Fruit fly (Drosophila melanogaster) whole organism, embryonic: ENCODE measurements around the gene Xe7.

Source experiments
- Asciz ChIP-seq: fragments of 200-800 bp; sonication (Bioruptor generic); optimal IDR thresholded peaks from 2 replicates; lab custom pipeline; 2017; ENCODE audit warnings: missing biosample characterization, mild to moderate bottlenecking, missing genetic modification characterization, missing genetic modification reagents
- BEAF-32 ChIP-seq: fragments of 200-800 bp; sonication (Bioruptor generic); optimal IDR thresholded peaks from 3 replicates; lab custom pipeline; 2017; ENCODE audit warnings: missing biosample characterization, missing genetic modification characterization, mild to moderate bottlenecking, moderate library complexity, missing genetic modification reagents
- BtbVII ChIP-seq: fragments of 200-800 bp; sonication (Bioruptor generic); optimal IDR thresholded peaks from 3 replicates; lab custom pipeline; 2017; ENCODE audit warnings: missing biosample characterization, mild to moderate bottlenecking, missing genetic modification characterization
- CG10979 ChIP-seq: fragments of 200-800 bp; sonication (Bioruptor generic); optimal IDR thresholded peaks from 2 replicates; lab custom pipeline; 2018; ENCODE audit warnings: missing biosample characterization, mild to moderate bottlenecking, missing genetic modification characterization, moderate library complexity
- CG12104 ChIP-seq: fragments of 200-800 bp; sonication (Bioruptor generic); optimal IDR thresholded peaks from 3 replicates; lab custom pipeline; 2016; ENCODE audit warnings: missing biosample characterization, missing genetic modification characterization
- CG12942 ChIP-seq: fragments of 200-800 bp; sonication (Bioruptor generic); optimal IDR thresholded peaks from 3 replicates; lab custom pipeline; 2016; ENCODE audit warnings: missing biosample characterization, missing genetic modification characterization
- CG13296 ChIP-seq: fragments of 200-800 bp; sonication (Bioruptor generic); optimal IDR thresholded peaks from 3 replicates; lab custom pipeline; 2018; ENCODE audit warnings: missing biosample characterization, mild to moderate bottlenecking, missing genetic modification characterization
- CG13894 ChIP-seq: fragments of 200-800 bp; sonication (Bioruptor generic); optimal IDR thresholded peaks from 3 replicates; lab custom pipeline; 2018; ENCODE audit warnings: missing biosample characterization, mild to moderate bottlenecking, missing genetic modification characterization, moderate library complexity
- CG1647 ChIP-seq: fragments of 200-800 bp; sonication (Bioruptor generic); optimal IDR thresholded peaks from 3 replicates; lab custom pipeline; 2016; ENCODE audit warnings: missing biosample characterization, missing genetic modification characterization
- CG16813 ChIP-seq: fragments of 200-800 bp; sonication (Bioruptor generic); IDR thresholded peaks from 3 replicates; pipeline ENCODE4 v1.3.6; 2022; ENCODE audit warnings: missing biosample characterization, missing genetic modification characterization; ENCODE audit not compliant: partially characterized antibody
- CG17361 ChIP-seq: fragments of 200-800 bp; sonication (Bioruptor generic); IDR thresholded peaks from 3 replicates; pipeline ENCODE4 v1.3.6; 2022; ENCODE audit warnings: missing biosample characterization, missing genetic modification characterization
- CG17385 ChIP-seq: fragments of 200-800 bp; sonication (Bioruptor generic); optimal IDR thresholded peaks from 3 replicates; lab custom pipeline; 2018; ENCODE audit warnings: missing biosample characterization, mild to moderate bottlenecking, missing genetic modification characterization
- CG17912 ChIP-seq: fragments of 200-800 bp; sonication (Bioruptor generic); optimal IDR thresholded peaks from 2 replicates; lab custom pipeline; 2018; ENCODE audit warnings: missing biosample characterization, mild to moderate bottlenecking, missing genetic modification characterization
- CG18262 ChIP-seq: fragments of 200-800 bp; optimal IDR thresholded peaks from 3 replicates; lab custom pipeline; 2019; ENCODE audit warnings: missing biosample characterization, mild to moderate bottlenecking, missing genetic modification characterization, moderate library complexity
- CG34224 ChIP-seq: fragments of 200-800 bp; sonication (Bioruptor generic); IDR thresholded peaks from 3 replicates; pipeline ENCODE4 v1.3.6; 2022; ENCODE audit warnings: missing biosample characterization, missing genetic modification characterization; ENCODE audit not compliant: partially characterized antibody
- CG43689 ChIP-seq: fragments of 200-800 bp; sonication (Bioruptor generic); IDR thresholded peaks from 2 replicates; pipeline ENCODE4 v1.3.6; 2022; ENCODE audit warnings: missing biosample characterization, missing genetic modification characterization
- CG4707 ChIP-seq: fragments of 200-800 bp; sonication (Bioruptor generic); optimal IDR thresholded peaks from 2 replicates; lab custom pipeline; 2018; ENCODE audit warnings: missing biosample characterization, mild to moderate bottlenecking, missing genetic modification characterization, moderate library complexity
- CG6254 ChIP-seq: fragments of 200-800 bp; sonication (Bioruptor generic); optimal IDR thresholded peaks from 3 replicates; lab custom pipeline; 2017; ENCODE audit warnings: mild to moderate bottlenecking, missing biosample characterization, missing genetic modification reagents, missing genetic modification characterization
- CG6272 ChIP-seq: fragments of 200-800 bp; sonication (Bioruptor generic); IDR thresholded peaks from 2 replicates; pipeline ENCODE4 v1.3.6; 2022; ENCODE audit warnings: missing biosample characterization, missing genetic modification characterization
- CG7372 ChIP-seq: fragments of 200-800 bp; sonication (Bioruptor generic); IDR thresholded peaks from 2 replicates; pipeline ENCODE4 v1.3.6; 2022; ENCODE audit warnings: missing biosample characterization, missing genetic modification characterization
- CG8944 ChIP-seq: fragments of 200-800 bp; sonication (Bioruptor generic); optimal IDR thresholded peaks from 3 replicates; lab custom pipeline; 2016; ENCODE audit warnings: missing biosample characterization, missing genetic modification characterization
- CTCF ChIP-seq: fragments of 200-800 bp; sonication (Bioruptor generic); optimal IDR thresholded peaks from 2 replicates; lab custom pipeline; 2017; ENCODE audit warnings: missing biosample characterization, mild to moderate bottlenecking, missing genetic modification characterization, moderate library complexity
- D19B ChIP-seq: fragments of 200-800 bp; sonication (Bioruptor generic); optimal IDR thresholded peaks from 2 replicates; lab custom pipeline; 2017; ENCODE audit warnings: missing biosample characterization, mild to moderate bottlenecking, missing genetic modification characterization
- Dbx ChIP-seq: fragments of 200-800 bp; sonication (Bioruptor generic); IDR thresholded peaks from 3 replicates; pipeline ENCODE4 v1.3.6; 2022; ENCODE audit warnings: missing biosample characterization, missing genetic modification characterization
- E2f1 ChIP-seq: fragments of 200-800 bp; sonication (Bioruptor generic); IDR thresholded peaks from 2 replicates; pipeline ENCODE4 v1.3.6; 2022; ENCODE audit warnings: missing biosample characterization, missing genetic modification characterization
- Fer1 ChIP-seq: fragments of 200-800 bp; sonication (Bioruptor generic); optimal IDR thresholded peaks from 2 replicates; lab custom pipeline; 2017; ENCODE audit warnings: missing biosample characterization, mild to moderate bottlenecking, missing genetic modification characterization
- HmgZ ChIP-seq: fragments of 200-800 bp; sonication (Bioruptor generic); optimal IDR thresholded peaks from 2 replicates; lab custom pipeline; 2018; ENCODE audit warnings: missing biosample characterization, mild to moderate bottlenecking, missing genetic modification characterization
- Lim3 ChIP-seq: fragments of 200-800 bp; sonication (Bioruptor generic); IDR thresholded peaks from 2 replicates; pipeline ENCODE4 v1.3.6; 2022; ENCODE audit warnings: missing biosample characterization, missing genetic modification characterization
- Sox102F ChIP-seq: fragments of 200-800 bp; sonication (Bioruptor generic); optimal IDR thresholded peaks from 2 replicates; lab custom pipeline; 2018; ENCODE audit warnings: missing biosample characterization, mild to moderate bottlenecking, missing genetic modification characterization, moderate library complexity
- Sry-β ChIP-seq: fragments of 200-800 bp; sonication (Bioruptor generic); optimal IDR thresholded peaks from 2 replicates; lab custom pipeline; 2018; ENCODE audit warnings: missing biosample characterization, mild to moderate bottlenecking, missing genetic modification characterization, moderate library complexity
- TFAM ChIP-seq: fragments of 200-800 bp; sonication (Bioruptor generic); optimal IDR thresholded peaks from 2 replicates; lab custom pipeline; 2017; ENCODE audit warnings: missing biosample characterization, missing genetic modification characterization, inconsistent platforms
- bowl ChIP-seq: fragments of 200-800 bp; sonication (Bioruptor generic); IDR thresholded peaks from 2 replicates; pipeline ENCODE4 v1.3.6; 2022; ENCODE audit warnings: missing biosample characterization, missing genetic modification characterization
- danr ChIP-seq: fragments of 200-800 bp; sonication (Bioruptor generic); IDR thresholded peaks from 2 replicates; pipeline ENCODE4 v1.3.6; 2022; ENCODE audit warnings: missing biosample characterization, missing genetic modification characterization
- dati ChIP-seq: fragments of 200-800 bp; sonication (Bioruptor generic); IDR thresholded peaks from 2 replicates; pipeline ENCODE4 v1.3.6; 2022; ENCODE audit warnings: missing biosample characterization, missing genetic modification characterization
- dysf ChIP-seq: fragments of 200-800 bp; sonication (Bioruptor generic); IDR thresholded peaks from 3 replicates; pipeline ENCODE4 v1.3.6; 2022; ENCODE audit warnings: missing biosample characterization, missing genetic modification characterization
- eve ChIP-seq, 2 experiments: fragments of >200 bp; optimal IDR thresholded peaks; 2 replicates each; lab custom pipeline; 2017; ENCODE audit warnings: missing biosample characterization in 2 of 2, missing genetic modification characterization in 2 of 2
- gfzf ChIP-seq: fragments of 200-800 bp; sonication (Bioruptor generic); optimal IDR thresholded peaks from 2 replicates; lab custom pipeline; 2016; ENCODE audit warnings: missing biosample characterization, mild to moderate bottlenecking, missing genetic modification characterization, moderate library complexity
- gro ChIP-seq: fragments of 200-800 bp; sonication (Bioruptor generic); optimal IDR thresholded peaks from 2 replicates; lab custom pipeline; 2016; ENCODE audit warnings: missing biosample characterization, missing genetic modification characterization
- hth ChIP-seq: fragments of >200 bp; optimal IDR thresholded peaks from 2 replicates; lab custom pipeline; 2017; ENCODE audit warnings: inconsistent platforms
- jigr1 ChIP-seq: fragments of 200-800 bp; sonication (Bioruptor generic); IDR thresholded peaks from 3 replicates; pipeline ENCODE4 v1.3.6; 2022; ENCODE audit warnings: missing biosample characterization, missing genetic modification characterization
- ken ChIP-seq: fragments of 200-800 bp; sonication (Bioruptor generic); IDR thresholded peaks from 3 replicates; pipeline ENCODE4 v1.3.6; 2022; ENCODE audit warnings: missing biosample characterization, missing genetic modification characterization
- lmd ChIP-seq: fragments of 200-800 bp; sonication (Bioruptor generic); IDR thresholded peaks from 2 replicates; pipeline ENCODE4 v1.3.6; 2022; ENCODE audit warnings: missing biosample characterization, missing genetic modification characterization
- mam ChIP-seq: fragments of 200-800 bp; sonication (Bioruptor generic); optimal IDR thresholded peaks from 3 replicates; lab custom pipeline; 2016; ENCODE audit warnings: missing biosample characterization, missing genetic modification characterization
- mirr ChIP-seq: fragments of 200-800 bp; sonication (Bioruptor generic); optimal IDR thresholded peaks from 3 replicates; lab custom pipeline; 2018; ENCODE audit warnings: missing biosample characterization, mild to moderate bottlenecking, missing genetic modification characterization
- pita ChIP-seq: fragments of 200-800 bp; sonication (Bioruptor generic); optimal IDR thresholded peaks from 2 replicates; lab custom pipeline; 2017; ENCODE audit warnings: missing biosample characterization, mild to moderate bottlenecking, missing genetic modification characterization
- prd ChIP-seq, 3 experiments: fragments of >200 bp in 2 of 3; fragments of 200-800 bp in 1 of 3; sonication (Bioruptor generic) in 1 of 3; optimal IDR thresholded peaks in 2 of 3; IDR thresholded peaks in 1 of 3; 2 replicates in 2 of 3; 3 replicates in 1 of 3; pipeline versions ENCODE4 v1.3.6 to Lab custom; 2017 to 2022; ENCODE audit warnings: missing biosample characterization in 1 of 3, missing genetic modification characterization in 1 of 3
- pzg ChIP-seq: fragments of 200-800 bp; sonication (Bioruptor generic); optimal IDR thresholded peaks from 3 replicates; lab custom pipeline; 2018; ENCODE audit warnings: missing biosample characterization, mild to moderate bottlenecking, missing genetic modification characterization, moderate library complexity
- ranshi ChIP-seq: fragments of 200-800 bp; sonication (Bioruptor generic); IDR thresholded peaks from 2 replicates; pipeline ENCODE4 v1.3.6; 2022; ENCODE audit warnings: missing biosample characterization, missing genetic modification characterization
- ro ChIP-seq: fragments of 200-800 bp; sonication (Bioruptor generic); IDR thresholded peaks from 2 replicates; pipeline ENCODE4 v1.3.6; 2022; ENCODE audit warnings: missing biosample characterization, missing genetic modification characterization
- sens-2 ChIP-seq: fragments of 200-800 bp; sonication (Bioruptor generic); IDR thresholded peaks from 2 replicates; pipeline ENCODE4 v1.3.6; 2022; ENCODE audit warnings: missing biosample characterization, missing genetic modification characterization
- trem ChIP-seq: fragments of 200-800 bp; optimal IDR thresholded peaks from 3 replicates; lab custom pipeline; 2019; ENCODE audit warnings: missing biosample characterization, mild to moderate bottlenecking, missing genetic modification characterization, moderate library complexity

The Xe7 gene

DNA sequence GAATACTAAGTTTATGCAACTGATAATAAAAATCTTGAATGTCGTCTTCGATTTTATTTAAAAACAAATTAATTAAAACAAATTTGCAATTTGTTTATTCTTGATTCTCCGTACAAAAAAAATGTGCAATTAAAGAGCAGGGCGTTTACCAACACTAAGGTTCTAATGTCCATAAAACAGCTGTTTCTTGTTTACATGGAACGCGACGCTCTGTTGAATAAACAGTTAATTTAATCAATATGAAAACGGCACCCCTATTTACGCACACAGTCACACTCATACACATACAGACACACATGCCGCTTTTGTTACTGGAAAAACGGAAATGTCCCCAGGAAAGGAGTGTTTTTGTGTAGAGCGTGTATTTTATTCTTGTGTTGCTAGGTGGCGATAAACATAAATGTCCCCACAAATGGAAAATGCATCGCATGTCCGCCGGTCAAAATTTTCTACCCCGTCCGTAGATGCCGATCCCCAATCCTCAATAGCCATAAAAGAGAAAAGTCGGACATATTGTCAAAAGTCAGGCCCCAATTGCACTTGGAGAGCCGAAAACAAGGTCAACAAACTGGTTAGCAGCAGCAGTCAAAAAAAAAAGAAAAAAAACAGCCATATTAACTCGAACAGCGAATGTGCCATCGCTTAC is 46.0 kb downstream of the Xe7 start:
- TF ChIP-seq E2f1 = no peak
- TF ChIP-seq CG4707 = peak; percentile 89
- TF ChIP-seq Sox102F = peak; percentile 61
- TF ChIP-seq dysf (GFP tag; lab: Robert Waterston, UW) = no peak
- no peak for TF ChIP-seq hth (lab: Kevin White, UChicago)
- peak; percentile 9 for TF ChIP-seq TFAM (GFP tag; lab: Kevin White, UChicago)
- TF ChIP-seq trem (tag; lab: Kevin White, UChicago) = peak; percentile 71
- TF ChIP-seq ranshi (GFP tag; lab: Robert Waterston, UW) = no peak
- TF ChIP-seq CG6254 = peak; percentile 78
- no peak for TF ChIP-seq D19B (GFP tag; lab: Kevin White, UChicago)
- no peak for TF ChIP-seq Dbx
- peak; percentile 90 for TF ChIP-seq mirr (GFP tag; lab: Kevin White, UChicago)
- TF ChIP-seq prd (optimal IDR thresholded peaks at IDR 0.05; lab: Kevin White, UChicago) = no peak
- no peak for TF ChIP-seq prd (GFP tag; IDR thresholded peaks at IDR 0.05; lab: Robert Waterston, UW)
- TF ChIP-seq CG12942 (GFP tag; lab: Kevin White, UChicago) = peak; percentile 81
- peak; percentile 64 for TF ChIP-seq CG8944 (GFP tag; lab: Kevin White, UChicago)
- TF ChIP-seq dati = no peak
- TF ChIP-seq bowl (GFP tag; lab: Robert Waterston, UW) = no peak
- no peak for TF ChIP-seq sens-2 (GFP tag; lab: Robert Waterston, UW)
- TF ChIP-seq ro (GFP tag; lab: Robert Waterston, UW) = no peak
- TF ChIP-seq CG12104 (GFP tag; lab: Kevin White, UChicago) = peak; percentile 34
- TF ChIP-seq CG16813 = no peak
- TF ChIP-seq Lim3 (GFP tag; lab: Robert Waterston, UW) = no peak
- no peak for TF ChIP-seq CG34224 (GFP tag; lab: Robert Waterston, UW)
- TF ChIP-seq CG13894 (tag; lab: Kevin White, UChicago) = peak; percentile 77
- TF ChIP-seq CG43689 (GFP tag; lab: Robert Waterston, UW) = no peak
- TF ChIP-seq mam (GFP tag; lab: Kevin White, UChicago) = peak; percentile 61
- TF ChIP-seq ken = no peak
- no peak for TF ChIP-seq eve (GFP tag; optimal IDR thresholded peaks at IDR 0.05; lab: Kevin White, UChicago)
- TF ChIP-seq CG13296 (GFP tag; lab: Kevin White, UChicago) = peak; percentile 84
- peak; percentile 71 for TF ChIP-seq CG17385 (GFP tag; lab: Kevin White, UChicago)
- peak; percentile 64 for TF ChIP-seq CG18262 (tag; lab: Kevin White, UChicago)
- peak; percentile 89 for TF ChIP-seq HmgZ (tag; lab: Kevin White, UChicago)
- peak; percentile 65 for TF ChIP-seq Sry-β (GFP tag; lab: Kevin White, UChicago)
- peak; percentile 30 for TF ChIP-seq pzg (GFP tag; lab: Kevin White, UChicago)
- no peak for TF ChIP-seq danr (GFP tag; lab: Robert Waterston, UW)
- no peak for TF ChIP-seq BEAF-32
- no peak for TF ChIP-seq lmd (GFP tag; lab: Robert Waterston, UW)
- peak; percentile 45 for TF ChIP-seq CTCF (GFP tag; lab: Kevin White, UChicago)
- TF ChIP-seq gro (GFP tag; lab: Kevin White, UChicago) = peak; percentile 83
- TF ChIP-seq CG10979 = peak; percentile 46
- TF ChIP-seq Fer1 (GFP tag; lab: Kevin White, UChicago) = peak; percentile 81
- peak; percentile 74 for TF ChIP-seq CG1647 (GFP tag; lab: Kevin White, UChicago)
- peak; percentile 83 for TF ChIP-seq CG17912 (GFP tag; lab: Kevin White, UChicago)
- TF ChIP-seq CG17361 (GFP tag; lab: Robert Waterston, UW) = no peak
- peak; percentile 9 for TF ChIP-seq gfzf (GFP tag; lab: Kevin White, UChicago)
- peak; percentile 91 for TF ChIP-seq Asciz
- TF ChIP-seq pita (GFP tag; lab: Kevin White, UChicago) = no peak
- no peak for TF ChIP-seq jigr1 (GFP tag; lab: Robert Waterston, UW)
- TF ChIP-seq CG7372 (GFP tag; lab: Robert Waterston, UW) = no peak
- TF ChIP-seq BtbVII (GFP tag; lab: Kevin White, UChicago) = peak; percentile 82
- TF ChIP-seq CG6272 (GFP tag; lab: Robert Waterston, UW) = no peak
